Worm (Caenorhabditis elegans) whole organism, L2 larva: ENCODE measurements around the gene C14C10.2.

Experiments used
- elt-1 ChIP-seq: fragments of 150-350 bp; optimal IDR thresholded peaks from 2 replicates; lab custom pipeline; 2014; ENCODE audit warnings: missing biosample characterization, missing genetic modification characterization
- mab-5 ChIP-seq: fragments of 150-350 bp; optimal IDR thresholded peaks from 2 replicates; lab custom pipeline; 2014; ENCODE audit warnings: missing biosample characterization, missing genetic modification characterization
- nhr-11 ChIP-seq: fragments of 150-350 bp; optimal IDR thresholded peaks from 2 replicates; lab custom pipeline; 2014; ENCODE audit warnings: missing biosample characterization, missing genetic modification characterization
- sma-9 ChIP-seq, 2 experiments: fragments of 150-350 bp in 1 of 2; sonication (generic microtip) in 1 of 2; optimal IDR thresholded peaks; 2 replicates each; lab custom pipeline; 2014 to 2016; ENCODE audit warnings: missing genetic modification characterization in 2 of 2, mild to moderate bottlenecking in 1 of 2, missing biosample characterization in 1 of 2, missing compliant biosample characterization in 1 of 2, missing genetic modification reagents in 1 of 2, moderate library complexity in 1 of 2
- snpc-4 ChIP-seq: fragments of 150-350 bp; optimal IDR thresholded peaks from 2 replicates; lab custom pipeline; 2014; ENCODE audit warnings: missing biosample characterization, missing genetic modification characterization
- unc-55 ChIP-seq: fragments of 150-350 bp; sonication (generic microtip); optimal IDR thresholded peaks from 3 replicates; lab custom pipeline; 2014; ENCODE audit warnings: missing biosample characterization, missing genetic modification reagents, missing genetic modification characterization
- unc-62 ChIP-seq: fragments of 150-350 bp; optimal IDR thresholded peaks from 2 replicates; lab custom pipeline; 2014; ENCODE audit warnings: missing biosample characterization, missing genetic modification reagents, missing genetic modification characterization
- ztf-4 ChIP-seq: fragments of 150-350 bp; optimal IDR thresholded peaks from 2 replicates; lab custom pipeline; 2014; ENCODE audit warnings: missing biosample characterization, missing genetic modification characterization

DNA sequence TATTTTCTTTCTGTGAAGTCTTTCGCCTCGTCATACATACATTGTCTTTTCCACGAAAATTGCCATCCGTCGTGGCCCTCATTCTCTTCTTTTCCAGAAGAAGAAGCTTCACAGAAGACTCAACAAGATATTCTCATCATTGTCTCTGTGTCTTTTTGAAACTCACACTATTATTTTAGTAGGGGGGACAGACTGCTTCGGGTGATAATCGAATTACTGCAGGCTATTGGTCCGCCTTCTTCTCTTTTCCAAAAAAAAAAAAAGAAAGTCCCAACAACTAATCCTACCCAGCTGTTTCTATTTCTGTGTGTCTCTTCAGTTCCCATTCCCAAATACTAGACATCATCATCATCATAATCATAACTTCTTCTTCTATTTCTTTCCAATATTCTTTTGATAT lies 8.9 kb downstream of the C14C10.2 start:
- TF ChIP-seq ztf-4, result no peak
- TF ChIP-seq mab-5 (tag; lab: Kevin White, UChicago), result no peak
- TF ChIP-seq unc-55, result peak; percentile 58
- no peak for TF ChIP-seq snpc-4 (tag; lab: Kevin White, UChicago)
- no peak for TF ChIP-seq sma-9 (GFP tag; optimal IDR thresholded peaks at IDR 0.05; lab: Kevin White, UChicago)
- TF ChIP-seq sma-9 (tag; optimal IDR thresholded peaks at IDR 0.05; lab: Kevin White, UChicago), result no peak
- TF ChIP-seq nhr-11, result no peak
- no peak for TF ChIP-seq unc-62
- TF ChIP-seq elt-1, result no peak
